Fruit fly (Drosophila melanogaster) whole organism, embryonic: ENCODE data around the gene CG34260.

Source experiments
- ATbp ChIP-seq: fragments of 200-800 bp; sonication (Bioruptor generic); optimal IDR thresholded peaks from 2 replicates; lab custom pipeline; 2017; ENCODE audit warnings: missing biosample characterization, mild to moderate bottlenecking, missing genetic modification characterization, missing genetic modification reagents
- Awh ChIP-seq: fragments of 200-800 bp; sonication (Bioruptor generic); IDR thresholded peaks from 2 replicates; pipeline ENCODE4, ENCODE4 v1.3.6; 2022; ENCODE audit warnings: missing biosample characterization, missing genetic modification characterization
- Blimp-1 ChIP-seq: fragments of 200-800 bp; sonication (Bioruptor generic); optimal IDR thresholded peaks from 3 replicates; lab custom pipeline; 2018; ENCODE audit warnings: missing biosample characterization, missing genetic modification characterization, mild to moderate bottlenecking, moderate library complexity, missing genetic modification reagents
- BtbVII ChIP-seq: fragments of 200-800 bp; sonication (Bioruptor generic); optimal IDR thresholded peaks from 3 replicates; lab custom pipeline; 2017; ENCODE audit warnings: missing biosample characterization, mild to moderate bottlenecking, missing genetic modification characterization
- Bteb2 ChIP-seq: fragments of 200-800 bp; sonication (Bioruptor generic); optimal IDR thresholded peaks from 2 replicates; lab custom pipeline; 2016; ENCODE audit warnings: missing biosample characterization, missing genetic modification characterization
- CG10209 ChIP-seq: fragments of 200-800 bp; sonication (Bioruptor generic); optimal IDR thresholded peaks from 3 replicates; lab custom pipeline; 2017; ENCODE audit warnings: missing biosample characterization, mild to moderate bottlenecking, missing genetic modification characterization, missing genetic modification reagents
- CG1024 ChIP-seq: fragments of 200-800 bp; sonication (Bioruptor generic); IDR thresholded peaks from 2 replicates; pipeline ENCODE4 v1.3.6; 2022; ENCODE audit warnings: missing biosample characterization, missing genetic modification characterization
- CG10565 ChIP-seq: fragments of 200-800 bp; sonication (Bioruptor generic); optimal IDR thresholded peaks from 3 replicates; lab custom pipeline; 2016; ENCODE audit warnings: missing biosample characterization, mild to moderate bottlenecking, missing genetic modification characterization
- CG12942 ChIP-seq: fragments of 200-800 bp; sonication (Bioruptor generic); optimal IDR thresholded peaks from 3 replicates; lab custom pipeline; 2016; ENCODE audit warnings: missing biosample characterization, missing genetic modification characterization
- CG13296 ChIP-seq: fragments of 200-800 bp; sonication (Bioruptor generic); optimal IDR thresholded peaks from 3 replicates; lab custom pipeline; 2018; ENCODE audit warnings: missing biosample characterization, mild to moderate bottlenecking, missing genetic modification characterization
- CG13894 ChIP-seq: fragments of 200-800 bp; sonication (Bioruptor generic); optimal IDR thresholded peaks from 3 replicates; lab custom pipeline; 2018; ENCODE audit warnings: missing biosample characterization, mild to moderate bottlenecking, missing genetic modification characterization, moderate library complexity
- CG17361 ChIP-seq: fragments of 200-800 bp; sonication (Bioruptor generic); IDR thresholded peaks from 3 replicates; pipeline ENCODE4 v1.3.6; 2022; ENCODE audit warnings: missing biosample characterization, missing genetic modification characterization
- CG2712 ChIP-seq: fragments of 200-800 bp; optimal IDR thresholded peaks from 3 replicates; lab custom pipeline; 2019; ENCODE audit warnings: missing biosample characterization, mild to moderate bottlenecking, missing genetic modification characterization, moderate library complexity
- CG33557 ChIP-seq: fragments of 200-800 bp; sonication (Bioruptor generic); optimal IDR thresholded peaks from 2 replicates; lab custom pipeline; 2019; ENCODE audit warnings: missing biosample characterization, mild to moderate bottlenecking, missing genetic modification characterization, moderate library complexity
- CG3726 ChIP-seq: fragments of 200-800 bp; sonication (Bioruptor generic); IDR thresholded peaks from 3 replicates; pipeline ENCODE4, ENCODE4 v1.3.6; 2022; ENCODE audit warnings: missing biosample characterization, missing genetic modification characterization
- CG3838 ChIP-seq: fragments of 200-800 bp; sonication (Bioruptor generic); optimal IDR thresholded peaks from 3 replicates; lab custom pipeline; 2016; ENCODE audit warnings: missing biosample characterization, missing genetic modification characterization
- CG4360 ChIP-seq: fragments of 200-800 bp; sonication (Bioruptor generic); IDR thresholded peaks from 2 replicates; pipeline ENCODE4 v1.3.6; 2022; ENCODE audit warnings: missing biosample characterization, missing genetic modification characterization
- CG5245 ChIP-seq: fragments of 200-800 bp; sonication (Bioruptor generic); optimal IDR thresholded peaks from 3 replicates; lab custom pipeline; 2016; ENCODE audit warnings: missing biosample characterization, missing genetic modification characterization
- CG6254 ChIP-seq: fragments of 200-800 bp; sonication (Bioruptor generic); optimal IDR thresholded peaks from 3 replicates; lab custom pipeline; 2017; ENCODE audit warnings: mild to moderate bottlenecking, missing biosample characterization, missing genetic modification reagents, missing genetic modification characterization
- CG8388 ChIP-seq: fragments of 200-800 bp; sonication (Bioruptor generic); optimal IDR thresholded peaks from 2 replicates; lab custom pipeline; 2019; ENCODE audit warnings: missing biosample characterization, mild to moderate bottlenecking, missing genetic modification characterization, moderate library complexity
- CG9876 ChIP-seq: fragments of 200-800 bp; sonication (Bioruptor generic); optimal IDR thresholded peaks from 2 replicates; lab custom pipeline; 2016; ENCODE audit warnings: missing biosample characterization, missing genetic modification characterization
- Doc2 ChIP-seq: fragments of 200-800 bp; sonication (Bioruptor generic); IDR thresholded peaks from 2 replicates; pipeline ENCODE4 v1.3.6; 2022; ENCODE audit warnings: missing biosample characterization, missing genetic modification characterization
- Dref ChIP-seq: fragments of 200-800 bp; sonication (Bioruptor generic); IDR thresholded peaks from 2 replicates; pipeline ENCODE4 v1.3.6; 2022; ENCODE audit warnings: missing biosample characterization, missing genetic modification characterization
- H15 ChIP-seq: fragments of 200-800 bp; sonication (Bioruptor generic); IDR thresholded peaks from 3 replicates; pipeline ENCODE4 v1.3.6; 2022; ENCODE audit warnings: missing biosample characterization, missing genetic modification characterization
- HHEX ChIP-seq: fragments of 200-800 bp; sonication (Bioruptor generic); optimal IDR thresholded peaks from 3 replicates; lab custom pipeline; 2017; ENCODE audit warnings: missing biosample characterization, mild to moderate bottlenecking, missing genetic modification characterization, missing genetic modification reagents
- HLHmδ ChIP-seq: fragments of 200-800 bp; sonication (Bioruptor generic); optimal IDR thresholded peaks from 2 replicates; lab custom pipeline; 2018; ENCODE audit warnings: missing biosample characterization, mild to moderate bottlenecking, missing genetic modification characterization, moderate library complexity
- Hsf ChIP-seq: fragments of 200-800 bp; sonication (Bioruptor generic); optimal IDR thresholded peaks from 3 replicates; lab custom pipeline; 2016; ENCODE audit warnings: missing biosample characterization, missing genetic modification characterization
- Lhr ChIP-seq: fragments of 200-800 bp; sonication (Bioruptor generic); optimal IDR thresholded peaks from 3 replicates; lab custom pipeline; 2017; ENCODE audit warnings: mild to moderate bottlenecking, missing biosample characterization, missing genetic modification reagents, missing genetic modification characterization
- Opbp ChIP-seq: fragments of 200-800 bp; sonication (Bioruptor generic); IDR thresholded peaks from 3 replicates; pipeline ENCODE4 v1.3.6; 2022; ENCODE audit warnings: missing biosample characterization, missing genetic modification characterization; ENCODE audit not compliant: partially characterized antibody
- Poxn ChIP-seq: fragments of 200-800 bp; sonication (Bioruptor generic); IDR thresholded peaks from 2 replicates; pipeline ENCODE4 v1.3.6; 2022; ENCODE audit warnings: missing biosample characterization, missing genetic modification characterization
- Side ChIP-seq: fragments of 200-800 bp; sonication (Bioruptor generic); optimal IDR thresholded peaks from 2 replicates; lab custom pipeline; 2016; ENCODE audit warnings: missing biosample characterization, missing genetic modification characterization
- ap ChIP-seq: fragments of 200-800 bp; sonication (Bioruptor generic); IDR thresholded peaks from 2 replicates; pipeline ENCODE4 v1.3.6; 2022; ENCODE audit warnings: missing biosample characterization, missing genetic modification characterization
- bigmax ChIP-seq: fragments of 200-800 bp; sonication (Bioruptor generic); optimal IDR thresholded peaks from 2 replicates; lab custom pipeline; 2018; ENCODE audit warnings: missing biosample characterization, mild to moderate bottlenecking, missing genetic modification characterization
- cad ChIP-seq: fragments of >200 bp; optimal IDR thresholded peaks from 2 replicates; lab custom pipeline; 2017; ENCODE audit warnings: missing biosample characterization, missing genetic modification characterization
- cas ChIP-seq: fragments of 200-800 bp; sonication (Bioruptor generic); IDR thresholded peaks from 2 replicates; pipeline ENCODE4 v1.3.6; 2022; ENCODE audit warnings: missing biosample characterization, missing genetic modification characterization
- caup ChIP-seq: fragments of 200-800 bp; sonication (Bioruptor generic); optimal IDR thresholded peaks from 3 replicates; lab custom pipeline; 2017; ENCODE audit warnings: missing biosample characterization, mild to moderate bottlenecking, missing genetic modification characterization, moderate library complexity; ENCODE audit not compliant: severe bottlenecking
- corto ChIP-seq: fragments of 200-800 bp; sonication (Bioruptor generic); optimal IDR thresholded peaks from 2 replicates; lab custom pipeline; 2016; ENCODE audit warnings: missing biosample characterization, mild to moderate bottlenecking, missing genetic modification characterization, moderate library complexity
- disco-r ChIP-seq: fragments of 200-800 bp; sonication (Bioruptor generic); optimal IDR thresholded peaks from 2 replicates; lab custom pipeline; 2016; ENCODE audit warnings: missing biosample characterization, missing genetic modification characterization
- fd64A ChIP-seq: fragments of 200-800 bp; sonication (Bioruptor generic); optimal IDR thresholded peaks from 3 replicates; lab custom pipeline; 2018; ENCODE audit warnings: missing biosample characterization, mild to moderate bottlenecking, missing genetic modification characterization
- gem ChIP-seq: fragments of 200-800 bp; sonication (Bioruptor generic); optimal IDR thresholded peaks from 2 replicates; lab custom pipeline; 2019; ENCODE audit warnings: missing biosample characterization, mild to moderate bottlenecking, missing genetic modification characterization, moderate library complexity
- her ChIP-seq: fragments of 200-800 bp; sonication (Bioruptor generic); optimal IDR thresholded peaks from 2 replicates; lab custom pipeline; 2016; ENCODE audit warnings: missing biosample characterization, missing genetic modification characterization
- hkb ChIP-seq, 2 experiments: fragments of 200-800 bp in 1 of 2; fragments of >200 bp in 1 of 2; sonication (Bioruptor generic) in 1 of 2; IDR thresholded peaks in 1 of 2; optimal IDR thresholded peaks in 1 of 2; 2 replicates each; pipeline versions ENCODE4 v1.3.6 to Lab custom; 2017 to 2022; ENCODE audit warnings: missing biosample characterization in 1 of 2, missing genetic modification characterization in 1 of 2
- jumu ChIP-seq: fragments of 200-800 bp; sonication (Bioruptor generic); optimal IDR thresholded peaks from 3 replicates; lab custom pipeline; 2016; ENCODE audit warnings: missing biosample characterization, missing genetic modification characterization
- mam ChIP-seq: fragments of 200-800 bp; sonication (Bioruptor generic); optimal IDR thresholded peaks from 3 replicates; lab custom pipeline; 2016; ENCODE audit warnings: missing biosample characterization, missing genetic modification characterization
- row ChIP-seq: fragments of 200-800 bp; sonication (Bioruptor generic); IDR thresholded peaks from 3 replicates; pipeline ENCODE4 v1.3.6; 2022; ENCODE audit warnings: missing biosample characterization, missing genetic modification characterization
- schlank ChIP-seq: fragments of 200-800 bp; sonication (Bioruptor generic); optimal IDR thresholded peaks from 2 replicates; lab custom pipeline; 2018; ENCODE audit warnings: missing biosample characterization, mild to moderate bottlenecking, missing genetic modification characterization
- slp2 ChIP-seq: fragments of 200-800 bp; sonication (Bioruptor generic); optimal IDR thresholded peaks from 2 replicates; lab custom pipeline; 2016; ENCODE audit warnings: missing biosample characterization, missing genetic modification characterization
- so ChIP-seq: fragments of 200-800 bp; sonication (Bioruptor generic); IDR thresholded peaks from 3 replicates; pipeline ENCODE4 v1.3.6; 2022; ENCODE audit warnings: missing biosample characterization, missing genetic modification characterization
- tap ChIP-seq: fragments of 200-800 bp; optimal IDR thresholded peaks from 3 replicates; lab custom pipeline; 2019; ENCODE audit warnings: missing biosample characterization, mild to moderate bottlenecking, missing genetic modification characterization, moderate library complexity
- tin ChIP-seq: fragments of 200-800 bp; sonication (Bioruptor generic); optimal IDR thresholded peaks from 3 replicates; lab custom pipeline; 2016; ENCODE audit warnings: missing biosample characterization, missing genetic modification characterization

The CG34260 gene

DNA sequence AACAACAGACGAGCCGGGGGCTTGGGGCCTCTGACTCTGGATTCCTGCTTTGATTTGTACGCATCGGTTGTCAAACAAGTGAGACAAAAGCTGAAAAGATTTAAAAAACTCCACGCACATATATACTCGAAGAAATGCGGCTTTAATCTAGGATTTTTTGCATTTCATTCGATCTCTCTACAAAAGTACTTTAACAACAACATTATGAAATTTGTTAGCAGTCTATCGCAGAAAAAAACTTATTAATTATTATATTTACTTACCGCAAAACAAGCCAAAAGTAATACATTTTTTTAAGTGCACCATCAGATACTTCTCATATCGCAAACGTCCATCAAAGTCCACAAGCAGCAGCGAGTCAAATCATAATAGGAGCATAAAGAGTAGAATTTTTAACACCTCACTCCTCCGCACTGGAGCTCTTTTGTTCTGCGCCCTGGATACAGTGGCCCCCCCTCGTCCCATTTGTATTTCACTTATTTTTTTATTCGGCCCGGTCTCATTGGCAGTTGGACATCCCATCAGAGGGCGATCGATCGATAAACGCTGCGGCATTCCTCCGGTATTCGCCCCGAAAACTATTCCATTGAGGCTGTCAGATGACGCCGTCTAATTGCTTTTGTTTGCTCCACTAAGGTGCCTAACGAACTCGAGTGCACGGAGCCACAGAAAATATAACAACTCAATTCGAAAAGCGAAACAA is 3.3 kb upstream of the CG34260 start (continued):
- TF ChIP-seq Hsf (GFP tag; lab: Kevin White, UChicago) (peak; percentile 6), fd64A (GFP tag; lab: Kevin White, UChicago) (no peak), CG13296 (GFP tag; lab: Kevin White, UChicago) (no peak), tap (tag; lab: Kevin White, UChicago) (peak; percentile 38), CG2712 (peak; percentile 54), CG10565 (GFP tag; lab: Kevin White, UChicago) (no peak), H15 (GFP tag; lab: Robert Waterston, UW) (no peak), Lhr (no peak), her (no peak), corto (GFP tag; lab: Kevin White, UChicago) (no peak), so (GFP tag; lab: Robert Waterston, UW) (no peak), Opbp (GFP tag; lab: Robert Waterston, UW) (no peak), cad (GFP tag; lab: Kevin White, UChicago) (no peak), tin (GFP tag; lab: Kevin White, UChicago) (peak; percentile 33), CG12942 (GFP tag; lab: Kevin White, UChicago) (no peak), CG3838 (no peak), gem (tag; lab: Kevin White, UChicago) (peak; percentile 67), jumu (GFP tag; lab: Kevin White, UChicago) (no peak), ATbp (GFP tag; lab: Kevin White, UChicago) (no peak), HHEX (GFP tag; lab: Kevin White, UChicago) (peak; percentile 8), disco-r (GFP tag; lab: Kevin White, UChicago) (no peak), ap (GFP tag; lab: Robert Waterston, UW) (no peak), CG5245 (GFP tag; lab: Kevin White, UChicago) (peak; percentile 37), BtbVII (no peak), caup (GFP tag; lab: Kevin White, UChicago) (no peak), CG8388 (GFP tag; lab: Kevin White, UChicago) (peak; percentile 22), CG17361 (GFP tag; lab: Robert Waterston, UW) (peak; percentile 40; the same call in 1 of the 3 replicates), CG6254 (GFP tag; lab: Kevin White, UChicago) (peak; percentile 14), CG3726 (GFP tag; lab: Robert Waterston, UW) (0 out of 3 replicates have a peak, but pooled peaks have one; percentile 47), CG33557 (no peak), schlank (tag; lab: Kevin White, UChicago) (no peak), Dref (GFP tag; lab: Robert Waterston, UW) (no peak), Doc2 (GFP tag; lab: Robert Waterston, UW) (no peak), CG1024 (GFP tag; lab: Robert Waterston, UW) (peak; percentile 31; the same call in 1 of the 2 replicates), bigmax (GFP tag; lab: Kevin White, UChicago) (no peak), CG9876 (GFP tag; lab: Kevin White, UChicago) (no peak), Blimp-1 (peak; percentile 51), hkb (optimal IDR thresholded peaks at IDR 0.05; lab: Kevin White, UChicago) (no peak), hkb (GFP tag; IDR thresholded peaks at IDR 0.05; lab: Robert Waterston, UW) (peak; percentile 45; the same call in 1 of the 2 replicates), CG4360 (GFP tag; lab: Robert Waterston, UW) (no peak), Side (no peak), HLHmδ (GFP tag; lab: Kevin White, UChicago) (no peak), slp2 (GFP tag; lab: Kevin White, UChicago) (no peak), CG10209 (GFP tag; lab: Kevin White, UChicago) (no peak), row (peak; percentile 57; the same call in 2 of the 3 replicates), Bteb2 (GFP tag; lab: Kevin White, UChicago) (no peak), cas (GFP tag; lab: Robert Waterston, UW) (no peak), Awh (GFP tag; lab: Robert Waterston, UW) (no peak), CG13894 (tag; lab: Kevin White, UChicago) (no peak), mam (GFP tag; lab: Kevin White, UChicago) (no peak), Poxn (GFP tag; lab: Robert Waterston, UW) (no peak)
